Worm (Caenorhabditis elegans): ENCODE results near the gene F17E9.5.

DNA sequence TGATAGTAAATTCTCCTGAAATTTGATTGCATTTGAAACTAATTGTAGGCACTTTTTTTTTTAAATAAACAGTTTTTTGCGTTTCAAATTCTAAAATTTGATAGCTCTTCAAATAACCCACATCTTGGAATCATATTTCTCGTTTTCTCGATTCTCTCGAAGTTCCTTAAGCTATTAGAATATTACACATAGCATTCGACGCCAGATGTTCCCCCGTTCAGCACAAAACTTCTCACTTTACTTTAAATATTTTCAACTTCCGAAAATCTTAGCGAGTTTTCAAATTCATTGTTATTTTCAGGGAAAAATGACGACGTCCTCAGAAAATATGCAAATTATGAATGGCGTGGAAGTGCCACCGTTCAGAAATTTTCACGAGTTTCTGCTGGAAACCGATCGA, 34.1 kb downstream of the F17E9.5 start, which contains the start of gene praf-3:
- no peak for TF ChIP-seq ceh-16 (tag; optimal IDR thresholded peaks at IDR 0.05)
- TF ChIP-seq aly-2 (tag; optimal IDR thresholded peaks at IDR 0.05): no peak
- no peak for TF ChIP-seq fos-1 (tag; optimal IDR thresholded peaks at IDR 0.05)
- TF ChIP-seq mab-5 (tag; optimal IDR thresholded peaks at IDR 0.05): no peak
- TF ChIP-seq unc-55 (GFP tag; optimal IDR thresholded peaks at IDR 0.05): no peak
- TF ChIP-seq zag-1 (tag; optimal IDR thresholded peaks at IDR 0.05): no peak
- TF ChIP-seq nhr-11 (tag; optimal IDR thresholded peaks at IDR 0.05): no peak
- no peak for TF ChIP-seq dmd-4 (tag; optimal IDR thresholded peaks at IDR 0.05)
- no peak for TF ChIP-seq C34F6.9 (tag; optimal IDR thresholded peaks at IDR 0.05)
